Fruit fly (Drosophila melanogaster) whole organism, pupa: Measurements from ENCODE around the gene CG9312.

Source experiments
- CG12605 ChIP-seq: fragments of 200-800 bp; sonication (Bioruptor generic); IDR thresholded peaks from 2 replicates; pipeline ENCODE4 v1.3.6; 2022; ENCODE audit warnings: missing biosample characterization, missing genetic modification characterization
- CG15710 ChIP-seq: fragments of 200-800 bp; sonication (Bioruptor generic); optimal IDR thresholded peaks from 2 replicates; lab custom pipeline; 2018; ENCODE audit warnings: missing biosample characterization, mild to moderate bottlenecking, missing genetic modification characterization, moderate library complexity
- CG9948 ChIP-seq: fragments of 200-800 bp; sonication (Bioruptor generic); optimal IDR thresholded peaks from 2 replicates; lab custom pipeline; 2018; ENCODE audit warnings: missing biosample characterization, mild to moderate bottlenecking, missing genetic modification characterization, moderate library complexity
- D1 ChIP-seq: fragments of 200-800 bp; sonication (Bioruptor generic); optimal IDR thresholded peaks from 2 replicates; lab custom pipeline; 2018; ENCODE audit warnings: missing biosample characterization, mild to moderate bottlenecking, missing genetic modification characterization, moderate library complexity
- Pif1B ChIP-seq: fragments of 200-800 bp; sonication (Bioruptor generic); optimal IDR thresholded peaks from 3 replicates; lab custom pipeline; 2016; ENCODE audit warnings: missing biosample characterization, missing genetic modification characterization
- gl ChIP-seq: fragments of 200-800 bp; sonication (Bioruptor generic); optimal IDR thresholded peaks from 2 replicates; lab custom pipeline; 2018; ENCODE audit warnings: missing biosample characterization, mild to moderate bottlenecking, missing genetic modification characterization

DNA sequence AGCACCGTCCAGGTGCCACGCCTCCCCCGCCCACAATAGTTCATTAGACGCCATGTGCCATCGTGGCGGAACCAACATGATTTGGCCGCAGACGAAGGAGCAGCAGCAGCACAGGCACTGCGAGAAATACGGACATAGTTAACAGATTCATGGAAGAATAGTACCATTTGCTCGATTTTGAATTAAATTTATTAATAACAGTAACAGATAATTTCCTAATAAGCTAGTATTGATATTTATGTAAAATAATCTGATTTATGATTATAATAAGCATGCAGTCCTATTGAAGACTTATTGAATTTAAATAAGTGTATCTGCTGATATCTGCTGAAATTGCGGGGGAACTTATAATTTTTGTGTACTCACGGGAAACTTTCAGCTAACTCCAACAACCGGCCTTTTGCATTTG lies 31.7 kb downstream of the CG9312 start:
- TF ChIP-seq D1 (no peak), Pif1B (GFP tag; lab: Kevin White, UChicago) (peak; percentile 12), CG15710 (tag; lab: Kevin White, UChicago) (no peak), CG12605 (GFP tag; lab: Robert Waterston, UW) (no peak), gl (tag; lab: Kevin White, UChicago) (no peak), CG9948 (tag; lab: Kevin White, UChicago) (no peak)
